Worm (Caenorhabditis elegans) whole organism, mixed stage, embryonic: ENCODE data around the gene nhr-237.

Source experiments
- M03D4.4 ChIP-seq: sonication (generic microtip); optimal IDR thresholded peaks from 2 replicates; lab custom pipeline; 2017; ENCODE audit warnings: mild to moderate bottlenecking, missing genetic modification characterization, missing compliant biosample characterization
- blmp-1 ChIP-seq: fragments of 150-350 bp; optimal IDR thresholded peaks from 2 replicates; lab custom pipeline; 2014; ENCODE audit warnings: missing biosample characterization, missing genetic modification characterization
- ceh-39 ChIP-seq: fragments of 150-350 bp; optimal IDR thresholded peaks from 2 replicates; lab custom pipeline; 2014; ENCODE audit warnings: missing biosample characterization, missing genetic modification characterization
- ceh-43 ChIP-seq: fragments of 200-800 bp; sonication (Bioruptor generic); optimal IDR thresholded peaks from 2 replicates; lab custom pipeline; 2018; ENCODE audit warnings: mild to moderate bottlenecking, missing genetic modification characterization, moderate library complexity, missing compliant biosample characterization
- ces-1 ChIP-seq: fragments of 150-350 bp; optimal IDR thresholded peaks from 2 replicates; lab custom pipeline; 2014; ENCODE audit warnings: missing biosample characterization, missing genetic modification reagents, missing genetic modification characterization
- cnd-1 ChIP-seq: fragments of 200-800 bp; sonication (Bioruptor generic); optimal IDR thresholded peaks from 2 replicates; lab custom pipeline; 2018; ENCODE audit warnings: mild to moderate bottlenecking, missing genetic modification characterization, missing compliant biosample characterization
- drap-1 ChIP-seq: fragments of 200-800 bp; sonication (Bioruptor generic); optimal IDR thresholded peaks from 3 replicates; lab custom pipeline; 2018; ENCODE audit warnings: mild to moderate bottlenecking, missing genetic modification characterization, missing compliant biosample characterization
- elt-3 ChIP-seq: fragments of 150-350 bp; optimal IDR thresholded peaks from 2 replicates; lab custom pipeline; 2014; ENCODE audit warnings: missing biosample characterization, missing genetic modification characterization
- flh-1 ChIP-seq: fragments of 200-800 bp; sonication (Bioruptor generic); optimal IDR thresholded peaks from 2 replicates; lab custom pipeline; 2018; ENCODE audit warnings: mild to moderate bottlenecking, missing genetic modification characterization, moderate library complexity, missing compliant biosample characterization
- ham-2 ChIP-seq: fragments of 200-800 bp; sonication (Bioruptor generic); optimal IDR thresholded peaks from 2 replicates; lab custom pipeline; 2018; ENCODE audit warnings: mild to moderate bottlenecking, missing genetic modification characterization, missing compliant biosample characterization
- hlh-1 ChIP-seq: fragments of 150-350 bp; optimal IDR thresholded peaks from 2 replicates; lab custom pipeline; 2014; ENCODE audit warnings: missing biosample characterization, missing genetic modification reagents, missing genetic modification characterization
- lin-13 ChIP-seq: fragments of 150-350 bp; optimal IDR thresholded peaks from 2 replicates; lab custom pipeline; 2014; ENCODE audit warnings: missing biosample characterization, missing genetic modification characterization
- lin-32 ChIP-seq: fragments of 200-800 bp; sonication (Bioruptor generic); optimal IDR thresholded peaks from 2 replicates; lab custom pipeline; 2018; ENCODE audit warnings: mild to moderate bottlenecking, missing genetic modification characterization, missing compliant biosample characterization
- mab-5 ChIP-seq: fragments of 150-350 bp; optimal IDR thresholded peaks from 2 replicates; lab custom pipeline; 2014; ENCODE audit warnings: missing biosample characterization, missing genetic modification characterization
- mep-1 ChIP-seq: fragments of 150-350 bp; optimal IDR thresholded peaks from 2 replicates; lab custom pipeline; 2017; ENCODE audit warnings: missing biosample characterization, missing genetic modification reagents, missing genetic modification characterization, inconsistent platforms
- mls-2 ChIP-seq: sonication (generic microtip); optimal IDR thresholded peaks from 2 replicates; lab custom pipeline; 2016; ENCODE audit warnings: mild to moderate bottlenecking, missing genetic modification characterization, moderate library complexity, missing compliant biosample characterization
- nhr-2 ChIP-seq: fragments of 150-350 bp; optimal IDR thresholded peaks from 2 replicates; lab custom pipeline; 2014; ENCODE audit warnings: missing biosample characterization, missing genetic modification characterization
- nhr-237 ChIP-seq: fragments of 150-350 bp; optimal IDR thresholded peaks from 2 replicates; lab custom pipeline; 2014; ENCODE audit warnings: missing biosample characterization, missing genetic modification characterization
- nhr-28 ChIP-seq: fragments of 150-350 bp; optimal IDR thresholded peaks from 2 replicates; lab custom pipeline; 2014; ENCODE audit warnings: missing biosample characterization, missing genetic modification characterization
- nhr-76 ChIP-seq: sonication (generic microtip); optimal IDR thresholded peaks from 2 replicates; lab custom pipeline; 2017; ENCODE audit warnings: missing biosample characterization, missing genetic modification characterization
- pha-4 ChIP-seq: fragments of 150-350 bp; optimal IDR thresholded peaks from 2 replicates; lab custom pipeline; 2018; ENCODE audit warnings: missing biosample characterization, missing genetic modification reagents, missing genetic modification characterization
- sem-2 ChIP-seq: fragments of 200-800 bp; sonication (Bioruptor generic); optimal IDR thresholded peaks from 2 replicates; lab custom pipeline; 2018; ENCODE audit warnings: mild to moderate bottlenecking, missing genetic modification characterization, missing compliant biosample characterization
- snpc-4 ChIP-seq: fragments of 150-350 bp; optimal IDR thresholded peaks from 2 replicates; lab custom pipeline; 2014; ENCODE audit warnings: missing biosample characterization, missing genetic modification characterization
- sptf-1 ChIP-seq: sonication (generic microtip); optimal IDR thresholded peaks from 2 replicates; lab custom pipeline; 2017; ENCODE audit warnings: mild to moderate bottlenecking, missing genetic modification characterization, moderate library complexity, missing compliant biosample characterization
- tbx-8 ChIP-seq: fragments of 200-800 bp; sonication (Bioruptor generic); optimal IDR thresholded peaks from 2 replicates; lab custom pipeline; 2018; ENCODE audit warnings: mild to moderate bottlenecking, missing genetic modification characterization, moderate library complexity, missing compliant biosample characterization
- unc-39 ChIP-seq: fragments of 150-350 bp; optimal IDR thresholded peaks from 2 replicates; lab custom pipeline; 2014; ENCODE audit warnings: missing biosample characterization, missing genetic modification characterization
- unc-62 ChIP-seq: fragments of 150-350 bp; optimal IDR thresholded peaks from 2 replicates; lab custom pipeline; 2014; ENCODE audit warnings: missing biosample characterization, missing genetic modification reagents, missing genetic modification characterization
- zip-8 ChIP-seq: fragments of 150-350 bp; optimal IDR thresholded peaks from 2 replicates; lab custom pipeline; 2014; ENCODE audit warnings: missing biosample characterization, missing genetic modification characterization
- ztf-11 ChIP-seq: fragments of 150-350 bp; optimal IDR thresholded peaks from 2 replicates; lab custom pipeline; 2014; ENCODE audit warnings: missing biosample characterization, missing genetic modification characterization

Gene nhr-237

DNA sequence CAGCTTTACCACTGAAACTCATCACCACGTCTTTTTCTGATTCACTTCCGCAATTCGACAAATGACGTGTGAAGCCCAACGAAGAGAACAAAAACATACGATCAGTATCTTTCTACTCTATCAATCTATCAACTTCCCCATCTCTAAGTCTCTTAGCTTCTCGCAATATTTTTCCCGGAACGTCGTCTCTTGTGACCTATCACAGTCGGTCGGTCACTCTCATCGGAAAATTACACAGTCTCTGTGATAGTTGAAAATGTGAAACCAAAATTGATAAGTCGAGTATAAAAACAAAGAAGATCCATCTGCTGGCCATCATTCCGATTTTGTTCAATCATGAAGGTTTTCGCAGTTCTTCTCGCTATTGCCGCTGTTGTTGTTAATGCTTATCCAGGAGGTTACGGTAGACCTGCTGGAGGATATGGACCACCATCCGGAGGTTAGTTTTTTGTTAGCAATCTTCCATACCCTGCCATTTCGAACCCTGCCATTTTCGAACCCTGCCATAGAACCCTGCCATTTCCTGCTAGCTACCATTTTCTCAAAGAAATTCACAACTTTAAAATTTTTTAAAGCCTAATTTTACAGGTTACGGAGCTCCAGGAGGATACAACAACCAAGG, 32.7 kb downstream of the nhr-237 start, which contains the start of gene F16B4.4:
Gene F16B4.4, plus strand, starts transcription at position 221 of the 622 bp plus-strand sequence.
- no peak for TF ChIP-seq elt-3 (tag; lab: Kevin White, UChicago)
- no peak for TF ChIP-seq ztf-11
- TF ChIP-seq hlh-1 (tag; lab: Kevin White, UChicago), result no peak
- no peak for TF ChIP-seq snpc-4
- TF ChIP-seq M03D4.4 (tag; lab: Kevin White, UChicago), result no peak
- no peak for TF ChIP-seq nhr-28
- TF ChIP-seq blmp-1, result no peak
- no peak for TF ChIP-seq cnd-1 (tag; lab: Kevin White, UChicago)
- TF ChIP-seq unc-39 (tag; lab: Kevin White, UChicago), result no peak
- TF ChIP-seq lin-32 (GFP tag; lab: Kevin White, UChicago), result no peak
- no peak for TF ChIP-seq nhr-237 (tag; lab: Kevin White, UChicago)
- no peak for TF ChIP-seq zip-8

DNA sequence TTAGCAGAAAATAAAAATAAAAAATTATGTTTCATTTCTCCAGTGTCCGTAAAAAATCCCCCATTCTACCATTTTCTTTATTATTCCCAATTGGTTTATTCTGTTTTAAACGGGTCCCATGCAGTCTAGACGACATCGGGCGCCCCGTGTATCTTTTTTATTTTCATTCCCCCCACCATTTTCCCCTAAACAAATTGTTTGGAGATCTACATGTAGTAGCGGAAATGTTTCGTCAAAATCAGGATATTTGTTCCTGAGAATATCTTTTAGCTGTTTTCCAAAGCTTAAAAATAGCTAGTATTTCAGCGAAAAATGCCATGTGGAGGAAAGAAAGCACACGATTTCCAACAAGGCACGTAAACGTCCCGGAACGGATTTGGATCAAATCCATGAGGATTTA, 38.5 kb downstream of the nhr-237 start, which contains the start of gene F16B4.5:
Gene F16B4.5, plus strand, starts transcription at position 301 of the 400 bp plus-strand sequence.
- TF ChIP-seq lin-32 (GFP tag; lab: Kevin White, UChicago) (no peak), pha-4 (tag; lab: Kevin White, UChicago) (no peak), nhr-76 (no peak), ztf-11 (no peak), nhr-237 (tag; lab: Kevin White, UChicago) (no peak), elt-3 (tag; lab: Kevin White, UChicago) (no peak), lin-13 (tag; lab: Kevin White, UChicago) (no peak), flh-1 (GFP tag; lab: Kevin White, UChicago) (no peak), snpc-4 (no peak), sptf-1 (tag; lab: Kevin White, UChicago) (no peak)

DNA sequence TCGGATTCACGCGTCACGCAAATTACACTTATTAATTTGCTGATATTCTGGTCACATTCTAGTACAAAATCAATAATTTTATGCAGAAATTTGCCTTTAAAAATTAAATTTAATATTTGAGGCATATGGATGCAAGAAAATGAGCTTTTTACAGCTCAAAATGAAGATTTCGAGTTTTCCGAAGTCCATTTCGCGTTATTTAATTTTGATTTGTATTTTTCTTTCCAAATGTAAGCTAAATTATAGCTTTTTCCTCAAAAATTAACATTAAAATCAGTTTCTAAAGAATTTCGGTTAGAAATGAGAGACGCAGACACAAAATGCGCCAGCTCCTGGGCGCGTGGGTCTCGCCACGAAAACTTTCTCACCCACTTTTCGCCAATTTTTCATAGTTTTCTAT, 39.7 kb downstream of the nhr-237 start, which contains the start of gene F16B4.6:
Gene F16B4.6, plus strand, starts transcription at position 301 of the 400 bp plus-strand sequence.
- TF ChIP-seq snpc-4 (no peak), elt-3 (tag; lab: Kevin White, UChicago) (no peak), nhr-2 (no peak), lin-32 (GFP tag; lab: Kevin White, UChicago) (no peak), unc-62 (GFP tag; lab: Kevin White, UChicago) (no peak), zip-8 (no peak), nhr-28 (no peak), nhr-237 (tag; lab: Kevin White, UChicago) (no peak), ceh-43 (GFP tag; lab: Kevin White, UChicago) (no peak), mab-5 (tag; lab: Kevin White, UChicago) (no peak), sem-2 (GFP tag; lab: Kevin White, UChicago) (no peak), ceh-39 (tag; lab: Kevin White, UChicago) (no peak)
- TF ChIP-seq, all 35 proteins: peak for 0

DNA sequence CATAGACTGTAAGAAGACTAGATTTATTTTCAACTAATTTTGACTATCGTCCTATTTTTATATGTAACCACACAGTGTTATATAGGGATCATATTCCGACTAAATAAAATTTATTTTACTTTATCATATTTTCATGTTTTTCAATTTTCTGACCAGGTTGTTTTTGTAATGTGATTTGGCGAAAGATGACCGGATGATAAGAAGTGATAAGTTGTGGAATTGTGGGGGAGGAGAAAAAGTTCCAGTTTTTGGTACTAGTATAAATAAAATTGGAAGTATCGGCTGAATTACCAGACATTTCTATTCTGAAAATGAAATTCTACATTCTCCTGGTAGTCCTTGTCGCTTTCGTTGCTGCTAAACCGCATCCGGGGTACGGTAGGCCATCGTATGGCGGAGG, 41.2 kb downstream of the nhr-237 start, which contains the start of gene F16B4.7:
Gene F16B4.7, plus strand, starts transcription at position 301 of the 400 bp plus-strand sequence.
- TF ChIP-seq nhr-28, result no peak
- TF ChIP-seq drap-1 (GFP tag; lab: Kevin White, UChicago), result no peak
- TF ChIP-seq nhr-2, result no peak
- TF ChIP-seq lin-13 (tag; lab: Kevin White, UChicago), result no peak
- no peak for TF ChIP-seq ztf-11
- TF ChIP-seq unc-62 (GFP tag; lab: Kevin White, UChicago), result no peak
- no peak for TF ChIP-seq flh-1 (GFP tag; lab: Kevin White, UChicago)
- no peak for TF ChIP-seq zip-8
- TF ChIP-seq elt-3 (tag; lab: Kevin White, UChicago), result no peak
- no peak for TF ChIP-seq ceh-43 (GFP tag; lab: Kevin White, UChicago)
- TF ChIP-seq mep-1 (tag; lab: Kevin White, UChicago), result no peak
- no peak for TF ChIP-seq nhr-237 (tag; lab: Kevin White, UChicago)
- no peak for TF ChIP-seq lin-32 (GFP tag; lab: Kevin White, UChicago)

DNA sequence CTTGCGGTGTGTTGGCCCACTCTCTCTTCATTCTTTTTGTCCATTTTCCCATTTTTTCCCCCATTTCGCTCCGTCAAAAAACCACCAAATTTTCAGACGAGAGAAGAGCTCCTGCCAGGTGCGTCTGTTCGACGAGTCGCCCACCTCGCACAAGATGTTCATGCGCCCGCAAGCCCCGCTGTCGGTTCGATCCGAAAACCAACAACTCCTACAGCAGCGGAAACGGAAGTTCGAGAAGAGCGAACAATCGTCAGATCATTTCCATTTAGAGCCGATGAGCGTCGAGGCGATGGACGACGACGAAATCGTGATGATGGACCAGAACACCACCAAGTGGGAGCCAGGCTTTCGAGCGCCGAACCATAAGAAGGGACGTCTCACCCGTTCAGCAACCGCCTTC, 43.4 kb downstream of the nhr-237 start:
- TF ChIP-seq mls-2 (no peak), cnd-1 (tag; lab: Kevin White, UChicago) (peak; percentile 18), nhr-2 (no peak), tbx-8 (GFP tag; lab: Kevin White, UChicago) (no peak), ceh-43 (GFP tag; lab: Kevin White, UChicago) (no peak)
- TF ChIP-seq, all 35 proteins: peak for 1

DNA sequence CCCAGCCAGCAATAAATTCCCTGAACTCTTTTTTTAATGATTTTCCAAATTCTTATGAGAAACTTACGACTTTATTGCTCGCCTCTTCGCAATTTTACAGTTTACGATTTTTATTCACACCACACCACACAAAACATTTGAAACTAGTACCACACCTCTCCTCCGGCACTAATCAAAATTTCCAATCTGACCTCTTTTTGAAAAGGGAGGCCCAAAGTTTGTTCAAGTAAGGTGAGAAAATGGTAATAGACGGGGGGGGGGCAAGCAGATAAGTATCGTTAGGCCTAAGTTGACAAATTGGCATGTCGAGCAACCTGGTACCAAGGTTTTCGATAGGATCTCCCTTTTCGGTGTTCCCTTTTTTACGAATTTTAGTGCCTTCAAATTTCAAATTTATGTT, 46.8 kb downstream of the nhr-237 start:
- TF ChIP-seq ham-2 (GFP tag; lab: Kevin White, UChicago) (no peak), ceh-39 (tag; lab: Kevin White, UChicago) (no peak), flh-1 (GFP tag; lab: Kevin White, UChicago) (no peak), unc-62 (GFP tag; lab: Kevin White, UChicago) (no peak), ces-1 (GFP tag; lab: Kevin White, UChicago) (no peak), unc-39 (tag; lab: Kevin White, UChicago) (no peak)
